Fruit fly (Drosophila melanogaster) whole organism, embryonic: ENCODE measurements around the gene Flad1.

Experiments
- Awh ChIP-seq: fragments of 200-800 bp; sonication (Bioruptor generic); IDR thresholded peaks from 2 replicates; pipeline ENCODE4, ENCODE4 v1.3.6; 2022; ENCODE audit warnings: missing biosample characterization, missing genetic modification characterization
- CG11560 ChIP-seq: fragments of 200-800 bp; sonication (Bioruptor generic); IDR thresholded peaks from 3 replicates; pipeline ENCODE4 v1.3.6; 2022; ENCODE audit warnings: missing biosample characterization, missing genetic modification characterization
- CG13287 ChIP-seq: fragments of 200-800 bp; sonication (Bioruptor generic); IDR thresholded peaks from 2 replicates; pipeline ENCODE4 v1.3.6; 2022; ENCODE audit warnings: missing biosample characterization, missing genetic modification characterization; ENCODE audit not compliant: partially characterized antibody
- CG14014 ChIP-seq: fragments of 200-800 bp; sonication (Bioruptor generic); IDR thresholded peaks from 2 replicates; pipeline ENCODE4 v1.3.6; 2022; ENCODE audit warnings: missing biosample characterization, missing genetic modification characterization
- CG14860 ChIP-seq: fragments of 200-800 bp; sonication (Bioruptor generic); IDR thresholded peaks from 3 replicates; pipeline ENCODE4 v1.3.6; 2022; ENCODE audit warnings: missing biosample characterization, missing genetic modification characterization; ENCODE audit not compliant: partially characterized antibody
- CG16815 ChIP-seq: fragments of 200-800 bp; sonication (Bioruptor generic); optimal IDR thresholded peaks from 3 replicates; lab custom pipeline; 2017; ENCODE audit warnings: missing biosample characterization, mild to moderate bottlenecking, missing genetic modification characterization
- CG17829 ChIP-seq: fragments of 200-800 bp; optimal IDR thresholded peaks from 2 replicates; lab custom pipeline; 2019; ENCODE audit warnings: missing biosample characterization, mild to moderate bottlenecking, missing genetic modification characterization, moderate library complexity
- CG3407 ChIP-seq: fragments of 200-800 bp; sonication (Bioruptor generic); optimal IDR thresholded peaks from 2 replicates; lab custom pipeline; 2018; ENCODE audit warnings: missing biosample characterization, mild to moderate bottlenecking, missing genetic modification characterization
- CG6272 ChIP-seq: fragments of 200-800 bp; sonication (Bioruptor generic); IDR thresholded peaks from 2 replicates; pipeline ENCODE4 v1.3.6; 2022; ENCODE audit warnings: missing biosample characterization, missing genetic modification characterization
- CG7987 ChIP-seq: fragments of 200-800 bp; sonication (Bioruptor generic); optimal IDR thresholded peaks from 2 replicates; lab custom pipeline; 2018; ENCODE audit warnings: missing biosample characterization, mild to moderate bottlenecking, missing genetic modification characterization, moderate library complexity
- CG8924 ChIP-seq: fragments of 200-800 bp; optimal IDR thresholded peaks from 3 replicates; lab custom pipeline; 2019; ENCODE audit warnings: missing biosample characterization, mild to moderate bottlenecking, missing genetic modification characterization, moderate library complexity
- CG9797 ChIP-seq: fragments of 200-800 bp; sonication (Bioruptor generic); optimal IDR thresholded peaks from 3 replicates; lab custom pipeline; 2018; ENCODE audit warnings: missing biosample characterization, mild to moderate bottlenecking, missing genetic modification characterization
- CG9876 ChIP-seq: fragments of 200-800 bp; sonication (Bioruptor generic); optimal IDR thresholded peaks from 2 replicates; lab custom pipeline; 2016; ENCODE audit warnings: missing biosample characterization, missing genetic modification characterization
- CoRest ChIP-seq: fragments of 200-800 bp; sonication (Bioruptor generic); optimal IDR thresholded peaks from 3 replicates; lab custom pipeline; 2018; ENCODE audit warnings: missing biosample characterization, mild to moderate bottlenecking, missing genetic modification characterization, moderate library complexity
- Dip2 ChIP-seq: fragments of 200-800 bp; sonication (Bioruptor generic); IDR thresholded peaks from 2 replicates; pipeline ENCODE4 v1.3.6; 2022; ENCODE audit warnings: missing biosample characterization, missing genetic modification characterization
- Eip74EF ChIP-seq, 2 experiments: fragments of 200-800 bp in 1 of 2; fragments of >200 bp in 1 of 2; sonication (Bioruptor generic) in 1 of 2; optimal IDR thresholded peaks; 2 replicates each; lab custom pipeline; 2017 to 2019; ENCODE audit warnings: missing biosample characterization in 2 of 2, missing genetic modification characterization in 2 of 2, mild to moderate bottlenecking in 1 of 2, moderate library complexity in 1 of 2
- HmgZ ChIP-seq: fragments of 200-800 bp; sonication (Bioruptor generic); optimal IDR thresholded peaks from 2 replicates; lab custom pipeline; 2018; ENCODE audit warnings: missing biosample characterization, mild to moderate bottlenecking, missing genetic modification characterization
- Jarid2 ChIP-seq: fragments of 200-800 bp; sonication (Bioruptor generic); optimal IDR thresholded peaks from 3 replicates; lab custom pipeline; 2017; ENCODE audit warnings: mild to moderate bottlenecking, missing biosample characterization, missing genetic modification reagents, missing genetic modification characterization
- Lpt ChIP-seq: fragments of >200 bp; optimal IDR thresholded peaks from 2 replicates; lab custom pipeline; 2018; ENCODE audit warnings: missing biosample characterization, missing genetic modification characterization
- Meics ChIP-seq: fragments of 200-800 bp; sonication (Bioruptor generic); optimal IDR thresholded peaks from 2 replicates; lab custom pipeline; 2017; ENCODE audit warnings: missing biosample characterization, mild to moderate bottlenecking, missing genetic modification characterization
- Opbp ChIP-seq: fragments of 200-800 bp; sonication (Bioruptor generic); IDR thresholded peaks from 3 replicates; pipeline ENCODE4 v1.3.6; 2022; ENCODE audit warnings: missing biosample characterization, missing genetic modification characterization; ENCODE audit not compliant: partially characterized antibody
- Rx ChIP-seq: fragments of 200-800 bp; sonication (Bioruptor generic); IDR thresholded peaks from 2 replicates; pipeline ENCODE4 v1.3.6; 2022; ENCODE audit warnings: missing biosample characterization, missing genetic modification characterization
- Spps ChIP-seq: fragments of 200-800 bp; sonication (Bioruptor generic); optimal IDR thresholded peaks from 2 replicates; lab custom pipeline; 2018; ENCODE audit warnings: missing biosample characterization, mild to moderate bottlenecking, missing genetic modification characterization
- Ssrp ChIP-seq: fragments of 200-800 bp; sonication (Bioruptor generic); optimal IDR thresholded peaks from 2 replicates; lab custom pipeline; 2018; ENCODE audit warnings: missing biosample characterization, mild to moderate bottlenecking, missing genetic modification characterization, moderate library complexity
- TFAM ChIP-seq: fragments of 200-800 bp; sonication (Bioruptor generic); optimal IDR thresholded peaks from 2 replicates; lab custom pipeline; 2017; ENCODE audit warnings: missing biosample characterization, missing genetic modification characterization, inconsistent platforms
- Trl ChIP-seq, 3 experiments: fragments of >200 bp in 2 of 3; fragments of 200-800 bp in 1 of 3; sonication (Bioruptor generic) in 1 of 3; optimal IDR thresholded peaks; 2 replicates in 1 of 3; 3 replicates in 2 of 3; lab custom pipeline; 2016 to 2017; ENCODE audit warnings: missing biosample characterization in 1 of 3, missing genetic modification characterization in 1 of 3
- ash1 ChIP-seq: fragments of 200-800 bp; sonication (Bioruptor generic); optimal IDR thresholded peaks from 2 replicates; lab custom pipeline; 2018; ENCODE audit warnings: missing biosample characterization, mild to moderate bottlenecking, missing genetic modification characterization
- ato ChIP-seq: fragments of 200-800 bp; sonication (Bioruptor generic); IDR thresholded peaks from 2 replicates; pipeline ENCODE4 v1.3.6; 2022; ENCODE audit warnings: missing biosample characterization, missing genetic modification characterization; ENCODE audit not compliant: partially characterized antibody
- cad ChIP-seq: fragments of >200 bp; optimal IDR thresholded peaks from 2 replicates; lab custom pipeline; 2017; ENCODE audit warnings: missing biosample characterization, missing genetic modification characterization
- ewg ChIP-seq: fragments of 200-800 bp; sonication (Bioruptor generic); optimal IDR thresholded peaks from 3 replicates; lab custom pipeline; 2017; ENCODE audit warnings: mild to moderate bottlenecking, missing biosample characterization, missing genetic modification reagents, missing genetic modification characterization
- h ChIP-seq: fragments of >200 bp; optimal IDR thresholded peaks from 2 replicates; lab custom pipeline; 2017
- ham ChIP-seq: fragments of 200-800 bp; sonication (Bioruptor generic); IDR thresholded peaks from 2 replicates; pipeline ENCODE4 v1.3.6; 2022; ENCODE audit warnings: missing biosample characterization, missing genetic modification characterization
- hkb ChIP-seq, 2 experiments: fragments of 200-800 bp in 1 of 2; fragments of >200 bp in 1 of 2; sonication (Bioruptor generic) in 1 of 2; IDR thresholded peaks in 1 of 2; optimal IDR thresholded peaks in 1 of 2; 2 replicates each; pipeline versions ENCODE4 v1.3.6 to Lab custom; 2017 to 2022; ENCODE audit warnings: missing biosample characterization in 1 of 2, missing genetic modification characterization in 1 of 2
- insv ChIP-seq, 2 experiments: fragments of 200-800 bp; sonication (Bioruptor generic); optimal IDR thresholded peaks; 3 replicates each; lab custom pipeline; 2016 to 2018; ENCODE audit warnings: missing biosample characterization in 2 of 2, missing genetic modification characterization in 2 of 2
- jigr1 ChIP-seq: fragments of 200-800 bp; sonication (Bioruptor generic); IDR thresholded peaks from 3 replicates; pipeline ENCODE4 v1.3.6; 2022; ENCODE audit warnings: missing biosample characterization, missing genetic modification characterization
- jing ChIP-seq: fragments of 200-800 bp; sonication (Bioruptor generic); optimal IDR thresholded peaks from 2 replicates; lab custom pipeline; 2018; ENCODE audit warnings: missing biosample characterization, mild to moderate bottlenecking, missing genetic modification characterization
- jumu ChIP-seq: fragments of 200-800 bp; sonication (Bioruptor generic); optimal IDR thresholded peaks from 3 replicates; lab custom pipeline; 2016; ENCODE audit warnings: missing biosample characterization, missing genetic modification characterization
- nom ChIP-seq: fragments of 200-800 bp; sonication (Bioruptor generic); optimal IDR thresholded peaks from 2 replicates; lab custom pipeline; 2017; ENCODE audit warnings: missing biosample characterization, missing genetic modification characterization, mild to moderate bottlenecking, moderate library complexity, missing genetic modification reagents
- oc ChIP-seq: fragments of 200-800 bp; sonication (Bioruptor generic); optimal IDR thresholded peaks from 2 replicates; lab custom pipeline; 2018; ENCODE audit warnings: missing biosample characterization, mild to moderate bottlenecking, missing genetic modification characterization, moderate library complexity
- pfk ChIP-seq: fragments of 200-800 bp; sonication (Bioruptor generic); optimal IDR thresholded peaks from 2 replicates; lab custom pipeline; 2018; ENCODE audit warnings: missing biosample characterization, mild to moderate bottlenecking, missing genetic modification characterization, moderate library complexity
- pita ChIP-seq: fragments of 200-800 bp; sonication (Bioruptor generic); optimal IDR thresholded peaks from 2 replicates; lab custom pipeline; 2017; ENCODE audit warnings: missing biosample characterization, mild to moderate bottlenecking, missing genetic modification characterization
- salm ChIP-seq: fragments of 200-800 bp; sonication (Bioruptor generic); optimal IDR thresholded peaks from 2 replicates; lab custom pipeline; 2018; ENCODE audit warnings: missing biosample characterization, mild to moderate bottlenecking, missing genetic modification characterization
- slp2 ChIP-seq: fragments of 200-800 bp; sonication (Bioruptor generic); optimal IDR thresholded peaks from 2 replicates; lab custom pipeline; 2016; ENCODE audit warnings: missing biosample characterization, missing genetic modification characterization
- ssp ChIP-seq: fragments of 200-800 bp; sonication (Bioruptor generic); IDR thresholded peaks from 2 replicates; pipeline ENCODE4 v1.3.6; 2022; ENCODE audit warnings: missing biosample characterization, missing genetic modification characterization
- tup ChIP-seq: fragments of 200-800 bp; sonication (Bioruptor generic); optimal IDR thresholded peaks from 2 replicates; lab custom pipeline; 2016; ENCODE audit warnings: missing biosample characterization, mild to moderate bottlenecking, missing genetic modification characterization, moderate library complexity
- unpg ChIP-seq: fragments of 200-800 bp; sonication (Bioruptor generic); optimal IDR thresholded peaks from 3 replicates; lab custom pipeline; 2018; ENCODE audit warnings: missing biosample characterization, mild to moderate bottlenecking, missing genetic modification characterization, moderate library complexity
- vfl ChIP-seq: fragments of 200-800 bp; sonication (Bioruptor generic); optimal IDR thresholded peaks from 2 replicates; lab custom pipeline; 2016; ENCODE audit warnings: missing biosample characterization, missing genetic modification characterization
- zf30C ChIP-seq: fragments of 200-800 bp; sonication (Bioruptor generic); optimal IDR thresholded peaks from 3 replicates; lab custom pipeline; 2018; ENCODE audit warnings: missing biosample characterization, mild to moderate bottlenecking, missing genetic modification characterization

Flad1 gene

dm6 chrX:12925426-12926256, 22.3 kb upstream of the Flad1 start (continued):
- TF ChIP-seq HmgZ (no peak), CG6272 (peak; percentile 65; the same call in 1 of the 2 replicates), CG3407 (no peak), ash1 (GFP tag; lab: Kevin White, UChicago) (no peak), CoRest (tag; lab: Kevin White, UChicago) (peak; percentile 66), CG9797 (GFP tag; lab: Kevin White, UChicago) (no peak), jigr1 (GFP tag; lab: Robert Waterston, UW) (peak; percentile 60; the same call in 1 of the 3 replicates), CG7987 (GFP tag; lab: Kevin White, UChicago) (no peak), pita (no peak), Opbp (GFP tag; lab: Robert Waterston, UW) (no peak), Eip74EF (GFP tag; optimal IDR thresholded peaks at IDR 0.05; lab: Kevin White, UChicago) (peak in 1 of 2 experiments; percentile 48), ssp (GFP tag; lab: Robert Waterston, UW) (peak; percentile 56), h (lab: Kevin White, UChicago) (no peak), CG9876 (no peak), CG16815 (GFP tag; lab: Kevin White, UChicago) (no peak), CG13287 (GFP tag; lab: Robert Waterston, UW) (no peak), ewg (GFP tag; lab: Kevin White, UChicago) (peak; percentile 84), Spps (tag; lab: Kevin White, UChicago) (no peak), Awh (GFP tag; lab: Robert Waterston, UW) (peak; percentile 79), zf30C (peak; percentile 79), Meics (GFP tag; lab: Kevin White, UChicago) (peak; percentile 56), CG17829 (tag; lab: Kevin White, UChicago) (peak; percentile 68), TFAM (GFP tag; lab: Kevin White, UChicago) (no peak), nom (GFP tag; lab: Kevin White, UChicago) (no peak), Dip2 (GFP tag; lab: Robert Waterston, UW) (no peak), CG14014 (GFP tag; lab: Robert Waterston, UW) (peak; percentile 80), Jarid2 (GFP tag; lab: Kevin White, UChicago) (no peak), oc (tag; lab: Kevin White, UChicago) (no peak), CG14860 (GFP tag; lab: Robert Waterston, UW) (no peak), salm (tag; lab: Kevin White, UChicago) (no peak), Ssrp (tag; lab: Kevin White, UChicago) (peak; percentile 32), CG11560 (tag; lab: Robert Waterston, UW) (no peak), Rx (peak; percentile 39; the same call in 1 of the 2 replicates), jing (GFP tag; lab: Kevin White, UChicago) (no peak), vfl (GFP tag; lab: Kevin White, UChicago) (no peak), CG8924 (peak; percentile 74), ato (GFP tag; lab: Robert Waterston, UW) (no peak), insv (GFP tag; optimal IDR thresholded peaks at IDR 0.05; lab: Kevin White, UChicago) (no peak), tup (GFP tag; lab: Kevin White, UChicago) (no peak), unpg (GFP tag; lab: Kevin White, UChicago) (peak; percentile 22), hkb (optimal IDR thresholded peaks at IDR 0.05; lab: Kevin White, UChicago) (no peak), hkb (GFP tag; IDR thresholded peaks at IDR 0.05; lab: Robert Waterston, UW) (peak; percentile 78), pfk (GFP tag; lab: Kevin White, UChicago) (no peak), ham (GFP tag; lab: Robert Waterston, UW) (no peak), Lpt (GFP tag; lab: Kevin White, UChicago) (no peak), jumu (GFP tag; lab: Kevin White, UChicago) (no peak), Trl (optimal IDR thresholded peaks at IDR 0.05; lab: Kevin White, UChicago) (peak; percentile 79 to 81), Trl (GFP tag; optimal IDR thresholded peaks at IDR 0.05; lab: Kevin White, UChicago) (no peak), slp2 (no peak), cad (GFP tag; lab: Kevin White, UChicago) (no peak)
